Worm (Caenorhabditis elegans) whole organism, L4 larva: Measurements from ENCODE around the gene cup-15.

Experiments used
- nhr-11 ChIP-seq: fragments of 150-350 bp; optimal IDR thresholded peaks from 2 replicates; lab custom pipeline; 2014; ENCODE audit warnings: missing biosample characterization, missing genetic modification characterization
- nhr-77 ChIP-seq: fragments of 150-350 bp; optimal IDR thresholded peaks from 2 replicates; lab custom pipeline; 2014; ENCODE audit warnings: missing biosample characterization, missing genetic modification characterization

- TF ChIP-seq nhr-77 (tag; lab: Kevin White, UChicago) = no peak
- no peak for TF ChIP-seq nhr-11
Observed at ce11 chrII:9345794-9346193, 7.0 kb upstream of the cup-15 start.
